Worm (Caenorhabditis elegans): ENCODE measurements around the gene Y113G7B.11.

The Y113G7B.11 gene

ce11 chrV:20199658-20200057, 15.4 kb downstream of the Y113G7B.11 start:
- no peak for TF ChIP-seq unc-86 (tag; optimal IDR thresholded peaks at IDR 0.05)
- TF ChIP-seq hlh-6 (tag; optimal IDR thresholded peaks at IDR 0.05) = no peak
- TF ChIP-seq pros-1 (tag; optimal IDR thresholded peaks at IDR 0.05) = no peak
- TF ChIP-seq ceh-18 (tag; optimal IDR thresholded peaks at IDR 0.05) = no peak
- no peak for TF ChIP-seq sox-2 (GFP tag; IDR thresholded peaks at IDR 0.05)
- TF ChIP-seq elt-2 (tag; optimal IDR thresholded peaks at IDR 0.05) = no peak
- no peak for TF ChIP-seq pag-3 (tag; optimal IDR thresholded peaks at IDR 0.05; ENCODE audit: borderline replicate concordance)
- no peak for TF ChIP-seq ahr-1 (tag; optimal IDR thresholded peaks at IDR 0.05)
- no peak for TF ChIP-seq ama-1 (optimal IDR thresholded peaks at IDR 0.05)
- no peak for TF ChIP-seq T23F11.4 (GFP tag; optimal IDR thresholded peaks at IDR 0.05)
- TF ChIP-seq gmeb-2 (tag; optimal IDR thresholded peaks at IDR 0.05) = no peak
- TF ChIP-seq ets-4 (tag; optimal IDR thresholded peaks at IDR 0.05) = no peak
- TF ChIP-seq syd-9 (tag; optimal IDR thresholded peaks at IDR 0.05) = no peak

DNA sequence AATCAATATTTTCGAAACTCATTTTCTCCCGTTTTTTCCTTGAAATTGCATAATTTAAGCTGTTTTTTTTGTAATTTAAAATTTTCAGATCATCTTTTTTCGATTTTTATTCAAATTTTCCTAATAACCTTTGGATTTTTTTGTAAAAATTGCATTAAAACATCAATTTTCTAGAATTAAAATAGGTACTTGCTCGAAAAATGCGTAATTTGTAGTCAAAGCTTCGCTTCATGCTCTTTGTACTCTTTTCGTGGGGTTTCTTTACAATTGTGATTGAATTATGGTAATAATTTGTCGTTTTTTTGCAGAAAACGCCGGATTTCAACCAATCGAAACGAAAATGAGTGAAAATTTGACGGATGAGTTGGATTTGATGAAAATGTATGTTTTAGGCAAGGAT, 16.1 kb downstream of the Y113G7B.11 start, which contains the start of gene fog-2:
fog-2 (plus strand) TSS at position 301 of the 400 bp plus-strand sequence.
- TF ChIP-seq fax-1 (tag; optimal IDR thresholded peaks at IDR 0.05) = no peak
- TF ChIP-seq tbx-7 (tag; optimal IDR thresholded peaks at IDR 0.05) = no peak
- TF ChIP-seq eyg-1 (tag; optimal IDR thresholded peaks at IDR 0.05) = no peak
- TF ChIP-seq ceh-24 (tag; optimal IDR thresholded peaks at IDR 0.05) = no peak
- TF ChIP-seq unc-86 (tag; optimal IDR thresholded peaks at IDR 0.05) = no peak
- no peak for TF ChIP-seq ceh-9 (tag; optimal IDR thresholded peaks at IDR 0.05)
- no peak for TF ChIP-seq rnt-1 (tag; optimal IDR thresholded peaks at IDR 0.05)
- no peak for TF ChIP-seq unc-3 (GFP tag; conservative IDR thresholded peaks at IDR 0.05)
- no peak for TF ChIP-seq unc-3 (tag; optimal IDR thresholded peaks at IDR 0.05)
- no peak for TF ChIP-seq ceh-48 (tag; optimal IDR thresholded peaks at IDR 0.05)
- no peak for TF ChIP-seq K09A11.1 (tag; optimal IDR thresholded peaks at IDR 0.05; ENCODE audit: insufficient read depth)
- TF ChIP-seq ttx-3 (tag; optimal IDR thresholded peaks at IDR 0.05) = no peak
- no peak for TF ChIP-seq syd-9 (tag; optimal IDR thresholded peaks at IDR 0.05)
- TF ChIP-seq ceh-6 (GFP tag; optimal IDR thresholded peaks at IDR 0.05) = no peak
- TF ChIP-seq ztf-16 (tag; optimal IDR thresholded peaks at IDR 0.05) = no peak
- TF ChIP-seq sox-2 (GFP tag; IDR thresholded peaks at IDR 0.05) = no peak
- no peak for TF ChIP-seq ceh-2 (tag; optimal IDR thresholded peaks at IDR 0.05)
- TF ChIP-seq hlh-15 (tag; optimal IDR thresholded peaks at IDR 0.05) = no peak
- no peak for TF ChIP-seq unc-42 (tag; optimal IDR thresholded peaks at IDR 0.05)
- no peak for TF ChIP-seq ceh-31 (tag; optimal IDR thresholded peaks at IDR 0.05)
- TF ChIP-seq C08G9.2 (tag; optimal IDR thresholded peaks at IDR 0.05) = no peak

- TF ChIP-seq Y22D7AL.16 (tag; optimal IDR thresholded peaks at IDR 0.05) = no peak
- TF ChIP-seq ceh-6 (GFP tag; optimal IDR thresholded peaks at IDR 0.05) = no peak
- TF ChIP-seq syd-9 (tag; optimal IDR thresholded peaks at IDR 0.05) = no peak
- no peak for TF ChIP-seq fkh-10 (GFP tag; optimal IDR thresholded peaks at IDR 0.05)
- TF ChIP-seq fkh-6 (tag; optimal IDR thresholded peaks at IDR 0.05) = no peak
- TF ChIP-seq dmd-4 (tag; optimal IDR thresholded peaks at IDR 0.05; ENCODE audit: borderline replicate concordance) = no peak
- no peak for TF ChIP-seq ceh-34 (tag; optimal IDR thresholded peaks at IDR 0.05)
- no peak for TF ChIP-seq hlh-30 (tag; optimal IDR thresholded peaks at IDR 0.05; ENCODE audit: insufficient read depth)
- TF ChIP-seq ref-2 (tag; optimal IDR thresholded peaks at IDR 0.05) = no peak
- no peak for TF ChIP-seq ztf-16 (tag; optimal IDR thresholded peaks at IDR 0.05)
- TF ChIP-seq dve-1 (tag; optimal IDR thresholded peaks at IDR 0.05) = no peak
- no peak for TF ChIP-seq ama-1 (optimal IDR thresholded peaks at IDR 0.05)
- no peak for TF ChIP-seq madf-2 (tag; optimal IDR thresholded peaks at IDR 0.05)
These were observed 18.4 kb downstream of the Y113G7B.11 start, which contains the start of gene ftr-1 for ce11 chrV:20196671-20197070. Gene ftr-1, plus strand, starts transcription at chrV:20196971.
